Worm (Caenorhabditis elegans) whole organism, mixed stage, embryonic: Measurements from ENCODE around the gene T12G3.2.
A peak's percentile ranks its signal among the peaks of the same experiment; 100 is the strongest.

ENCODE experiments used
- ces-1 ChIP-seq: fragments of 150-350 bp; optimal IDR thresholded peaks from 2 replicates; lab custom pipeline; 2014; ENCODE audit warnings: missing biosample characterization, missing genetic modification reagents, missing genetic modification characterization
- flh-1 ChIP-seq: fragments of 200-800 bp; sonication (Bioruptor generic); optimal IDR thresholded peaks from 2 replicates; lab custom pipeline; 2018; ENCODE audit warnings: mild to moderate bottlenecking, missing genetic modification characterization, moderate library complexity, missing compliant biosample characterization
- lsy-2 ChIP-seq: fragments of 150-350 bp; optimal IDR thresholded peaks from 2 replicates; lab custom pipeline; 2014; ENCODE audit warnings: missing biosample characterization, missing genetic modification characterization
- pha-4 ChIP-seq: fragments of 150-350 bp; optimal IDR thresholded peaks from 2 replicates; lab custom pipeline; 2018; ENCODE audit warnings: missing biosample characterization, missing genetic modification reagents, missing genetic modification characterization
- snpc-4 ChIP-seq: fragments of 150-350 bp; optimal IDR thresholded peaks from 2 replicates; lab custom pipeline; 2014; ENCODE audit warnings: missing biosample characterization, missing genetic modification characterization

- no peak for TF ChIP-seq flh-1 (GFP tag; lab: Kevin White, UChicago)
- TF ChIP-seq pha-4 (tag; lab: Kevin White, UChicago): peak; percentile 57
- no peak for TF ChIP-seq lsy-2 (tag; lab: Kevin White, UChicago)
- TF ChIP-seq ces-1 (GFP tag; lab: Kevin White, UChicago): no peak
- TF ChIP-seq snpc-4: no peak
Measured at ce11 chrIV:12047552-12048347, 983 bp upstream of the T12G3.2 start, which contains the start of gene T12G3.4.
